Fruit fly (Drosophila melanogaster) whole organism, embryonic: ENCODE results near the gene Ythdf.
A peak's percentile ranks its signal among the peaks of the same experiment; 100 is the strongest.

ENCODE experiments used
- Atf-2 ChIP-seq: fragments of 200-800 bp; sonication (Bioruptor generic); optimal IDR thresholded peaks from 2 replicates; lab custom pipeline; 2016; ENCODE audit warnings: missing biosample characterization, missing genetic modification characterization
- Awh ChIP-seq: fragments of 200-800 bp; sonication (Bioruptor generic); IDR thresholded peaks from 2 replicates; pipeline ENCODE4, ENCODE4 v1.3.6; 2022; ENCODE audit warnings: missing biosample characterization, missing genetic modification characterization
- Blimp-1 ChIP-seq: fragments of 200-800 bp; sonication (Bioruptor generic); optimal IDR thresholded peaks from 3 replicates; lab custom pipeline; 2018; ENCODE audit warnings: missing biosample characterization, missing genetic modification characterization, mild to moderate bottlenecking, moderate library complexity, missing genetic modification reagents
- BtbVII ChIP-seq: fragments of 200-800 bp; sonication (Bioruptor generic); optimal IDR thresholded peaks from 3 replicates; lab custom pipeline; 2017; ENCODE audit warnings: missing biosample characterization, mild to moderate bottlenecking, missing genetic modification characterization
- CG1024 ChIP-seq: fragments of 200-800 bp; sonication (Bioruptor generic); IDR thresholded peaks from 2 replicates; pipeline ENCODE4 v1.3.6; 2022; ENCODE audit warnings: missing biosample characterization, missing genetic modification characterization
- CG10654 ChIP-seq: fragments of 200-800 bp; sonication (Bioruptor generic); optimal IDR thresholded peaks from 2 replicates; lab custom pipeline; 2016; ENCODE audit warnings: missing biosample characterization, missing genetic modification characterization
- CG11456 ChIP-seq: fragments of 200-800 bp; sonication (Bioruptor generic); IDR thresholded peaks from 3 replicates; pipeline ENCODE4 v1.3.6; 2022; ENCODE audit warnings: missing biosample characterization, missing genetic modification characterization
- CG12659 ChIP-seq: fragments of 200-800 bp; sonication (Bioruptor generic); optimal IDR thresholded peaks from 3 replicates; lab custom pipeline; 2017; ENCODE audit warnings: mild to moderate bottlenecking, missing biosample characterization, missing genetic modification reagents, missing genetic modification characterization
- CG15269 ChIP-seq: fragments of 200-800 bp; sonication (Bioruptor generic); optimal IDR thresholded peaks from 2 replicates; lab custom pipeline; 2018; ENCODE audit warnings: missing biosample characterization, mild to moderate bottlenecking, missing genetic modification characterization, moderate library complexity
- CG15479 ChIP-seq: fragments of 200-800 bp; sonication (Bioruptor generic); optimal IDR thresholded peaks from 3 replicates; lab custom pipeline; 2019; ENCODE audit warnings: missing biosample characterization, mild to moderate bottlenecking, missing genetic modification characterization, moderate library complexity
- CG15601 ChIP-seq: fragments of 200-800 bp; sonication (Bioruptor generic); optimal IDR thresholded peaks from 3 replicates; lab custom pipeline; 2019; ENCODE audit warnings: missing biosample characterization, mild to moderate bottlenecking, missing genetic modification characterization, moderate library complexity
- CG17359 ChIP-seq: fragments of 200-800 bp; sonication (Bioruptor generic); optimal IDR thresholded peaks from 3 replicates; lab custom pipeline; 2018; ENCODE audit warnings: missing biosample characterization, mild to moderate bottlenecking, missing genetic modification characterization, moderate library complexity
- CG1792 ChIP-seq: fragments of 200-800 bp; sonication (Bioruptor generic); optimal IDR thresholded peaks from 2 replicates; lab custom pipeline; 2016; ENCODE audit warnings: missing biosample characterization, missing genetic modification characterization
- CG43689 ChIP-seq: fragments of 200-800 bp; sonication (Bioruptor generic); IDR thresholded peaks from 2 replicates; pipeline ENCODE4 v1.3.6; 2022; ENCODE audit warnings: missing biosample characterization, missing genetic modification characterization
- CG4730 ChIP-seq: fragments of 200-800 bp; sonication (Bioruptor generic); IDR thresholded peaks from 2 replicates; pipeline ENCODE4 v1.3.6; 2022; ENCODE audit warnings: missing biosample characterization, missing genetic modification characterization
- CG5180 ChIP-seq: fragments of 200-800 bp; sonication (Bioruptor generic); optimal IDR thresholded peaks from 3 replicates; lab custom pipeline; 2017; ENCODE audit warnings: missing biosample characterization, missing genetic modification characterization, mild to moderate bottlenecking, moderate library complexity, missing genetic modification reagents
- CG6175 ChIP-seq: fragments of 200-800 bp; sonication (Bioruptor generic); IDR thresholded peaks from 3 replicates; pipeline ENCODE4 v1.3.6; 2022; ENCODE audit warnings: missing biosample characterization, missing genetic modification characterization
- CG8359 ChIP-seq: fragments of 200-800 bp; sonication (Bioruptor generic); optimal IDR thresholded peaks from 2 replicates; lab custom pipeline; 2017; ENCODE audit warnings: missing biosample characterization, mild to moderate bottlenecking, missing genetic modification characterization, borderline replicate concordance
- CG9437 ChIP-seq: fragments of 200-800 bp; sonication (Bioruptor generic); optimal IDR thresholded peaks from 2 replicates; lab custom pipeline; 2018; ENCODE audit warnings: missing biosample characterization, mild to moderate bottlenecking, missing genetic modification characterization
- CG9817 ChIP-seq: fragments of 200-800 bp; sonication (Bioruptor generic); optimal IDR thresholded peaks from 2 replicates; lab custom pipeline; 2018; ENCODE audit warnings: missing biosample characterization, mild to moderate bottlenecking, missing genetic modification characterization, moderate library complexity
- D19A ChIP-seq: fragments of 200-800 bp; optimal IDR thresholded peaks from 3 replicates; lab custom pipeline; 2019; ENCODE audit warnings: missing biosample characterization, mild to moderate bottlenecking, missing genetic modification characterization, moderate library complexity
- Ets97D ChIP-seq: fragments of 200-800 bp; sonication (Bioruptor generic); optimal IDR thresholded peaks from 3 replicates; lab custom pipeline; 2016; ENCODE audit warnings: missing biosample characterization, missing genetic modification characterization
- GATAe ChIP-seq: fragments of 200-800 bp; sonication (Bioruptor generic); conservative IDR thresholded peaks from 2 replicates; pipeline ENCODE4 v1.3.6; 2022; ENCODE audit warnings: missing biosample characterization, missing genetic modification characterization
- Kr ChIP-seq: fragments of 200-800 bp; sonication (Bioruptor generic); optimal IDR thresholded peaks from 2 replicates; lab custom pipeline; 2017; ENCODE audit warnings: missing biosample characterization, mild to moderate bottlenecking, missing genetic modification characterization
- Lhr ChIP-seq: fragments of 200-800 bp; sonication (Bioruptor generic); optimal IDR thresholded peaks from 3 replicates; lab custom pipeline; 2017; ENCODE audit warnings: mild to moderate bottlenecking, missing biosample characterization, missing genetic modification reagents, missing genetic modification characterization
- Ptx1 ChIP-seq: fragments of 200-800 bp; sonication (Bioruptor generic); IDR thresholded peaks from 2 replicates; pipeline ENCODE4 v1.3.6; 2022; ENCODE audit warnings: missing biosample characterization, missing genetic modification characterization
- Rx ChIP-seq: fragments of 200-800 bp; sonication (Bioruptor generic); IDR thresholded peaks from 2 replicates; pipeline ENCODE4 v1.3.6; 2022; ENCODE audit warnings: missing biosample characterization, missing genetic modification characterization
- Six4 ChIP-seq: fragments of 200-800 bp; sonication (Bioruptor generic); optimal IDR thresholded peaks from 2 replicates; lab custom pipeline; 2016; ENCODE audit warnings: missing biosample characterization, missing genetic modification characterization
- Sox102F ChIP-seq: fragments of 200-800 bp; sonication (Bioruptor generic); optimal IDR thresholded peaks from 2 replicates; lab custom pipeline; 2018; ENCODE audit warnings: missing biosample characterization, mild to moderate bottlenecking, missing genetic modification characterization, moderate library complexity
- Trl ChIP-seq, 3 experiments: fragments of >200 bp in 2 of 3; fragments of 200-800 bp in 1 of 3; sonication (Bioruptor generic) in 1 of 3; optimal IDR thresholded peaks; 2 replicates in 1 of 3; 3 replicates in 2 of 3; lab custom pipeline; 2016 to 2017; ENCODE audit warnings: missing biosample characterization in 1 of 3, missing genetic modification characterization in 1 of 3
- ash1 ChIP-seq: fragments of 200-800 bp; sonication (Bioruptor generic); optimal IDR thresholded peaks from 2 replicates; lab custom pipeline; 2018; ENCODE audit warnings: missing biosample characterization, mild to moderate bottlenecking, missing genetic modification characterization
- bowl ChIP-seq: fragments of 200-800 bp; sonication (Bioruptor generic); IDR thresholded peaks from 2 replicates; pipeline ENCODE4 v1.3.6; 2022; ENCODE audit warnings: missing biosample characterization, missing genetic modification characterization
- caup ChIP-seq: fragments of 200-800 bp; sonication (Bioruptor generic); optimal IDR thresholded peaks from 3 replicates; lab custom pipeline; 2017; ENCODE audit warnings: missing biosample characterization, mild to moderate bottlenecking, missing genetic modification characterization, moderate library complexity; ENCODE audit not compliant: severe bottlenecking
- corto ChIP-seq: fragments of 200-800 bp; sonication (Bioruptor generic); optimal IDR thresholded peaks from 2 replicates; lab custom pipeline; 2016; ENCODE audit warnings: missing biosample characterization, mild to moderate bottlenecking, missing genetic modification characterization, moderate library complexity
- da ChIP-seq: fragments of 200-800 bp; sonication (Bioruptor generic); optimal IDR thresholded peaks from 2 replicates; lab custom pipeline; 2016; ENCODE audit warnings: missing biosample characterization, missing genetic modification characterization
- danr ChIP-seq: fragments of 200-800 bp; sonication (Bioruptor generic); IDR thresholded peaks from 2 replicates; pipeline ENCODE4 v1.3.6; 2022; ENCODE audit warnings: missing biosample characterization, missing genetic modification characterization
- emc ChIP-seq: fragments of 200-800 bp; sonication (Bioruptor generic); optimal IDR thresholded peaks from 2 replicates; lab custom pipeline; 2016; ENCODE audit warnings: missing biosample characterization, missing genetic modification characterization
- ftz-f1 ChIP-seq: fragments of 200-800 bp; sonication (Bioruptor generic); optimal IDR thresholded peaks from 2 replicates; lab custom pipeline; 2016; ENCODE audit warnings: missing biosample characterization, missing genetic modification characterization
- ken ChIP-seq: fragments of 200-800 bp; sonication (Bioruptor generic); IDR thresholded peaks from 3 replicates; pipeline ENCODE4 v1.3.6; 2022; ENCODE audit warnings: missing biosample characterization, missing genetic modification characterization
- klu ChIP-seq: fragments of 200-800 bp; sonication (Bioruptor generic); IDR thresholded peaks from 2 replicates; pipeline ENCODE4 v1.3.6; 2022; ENCODE audit warnings: missing biosample characterization, missing genetic modification characterization
- maf-S ChIP-seq: fragments of 200-800 bp; sonication (Bioruptor generic); optimal IDR thresholded peaks from 2 replicates; lab custom pipeline; 2016; ENCODE audit warnings: missing biosample characterization, missing genetic modification characterization
- nerfin-1 ChIP-seq: fragments of 200-800 bp; sonication (Bioruptor generic); optimal IDR thresholded peaks from 3 replicates; lab custom pipeline; 2019; ENCODE audit warnings: missing biosample characterization, mild to moderate bottlenecking, missing genetic modification characterization, moderate library complexity
- otp ChIP-seq: fragments of 200-800 bp; sonication (Bioruptor generic); IDR thresholded peaks from 3 replicates; pipeline ENCODE4, ENCODE4 v1.3.6; 2022; ENCODE audit warnings: missing biosample characterization, missing genetic modification characterization
- pb ChIP-seq: fragments of 200-800 bp; sonication (Bioruptor generic); optimal IDR thresholded peaks from 3 replicates; lab custom pipeline; 2016; ENCODE audit warnings: missing biosample characterization, missing genetic modification characterization
- pfk ChIP-seq: fragments of 200-800 bp; sonication (Bioruptor generic); optimal IDR thresholded peaks from 2 replicates; lab custom pipeline; 2018; ENCODE audit warnings: missing biosample characterization, mild to moderate bottlenecking, missing genetic modification characterization, moderate library complexity
- repo ChIP-seq: fragments of 200-800 bp; sonication (Bioruptor generic); optimal IDR thresholded peaks from 2 replicates; lab custom pipeline; 2016; ENCODE audit warnings: missing biosample characterization, missing genetic modification characterization
- row ChIP-seq: fragments of 200-800 bp; sonication (Bioruptor generic); IDR thresholded peaks from 3 replicates; pipeline ENCODE4 v1.3.6; 2022; ENCODE audit warnings: missing biosample characterization, missing genetic modification characterization
- sens ChIP-seq: fragments of 200-800 bp; sonication (Bioruptor generic); peaks from one replicate; lab custom pipeline; 2016; ENCODE audit warnings: missing biosample characterization, missing genetic modification characterization
- sug ChIP-seq: fragments of 200-800 bp; optimal IDR thresholded peaks from 2 replicates; lab custom pipeline; 2019; ENCODE audit warnings: missing biosample characterization, mild to moderate bottlenecking, missing genetic modification characterization, moderate library complexity
- zfh2 ChIP-seq: fragments of 200-800 bp; sonication (Bioruptor generic); optimal IDR thresholded peaks from 2 replicates; lab custom pipeline; 2016; ENCODE audit warnings: missing biosample characterization, missing genetic modification characterization

Ythdf gene

DNA sequence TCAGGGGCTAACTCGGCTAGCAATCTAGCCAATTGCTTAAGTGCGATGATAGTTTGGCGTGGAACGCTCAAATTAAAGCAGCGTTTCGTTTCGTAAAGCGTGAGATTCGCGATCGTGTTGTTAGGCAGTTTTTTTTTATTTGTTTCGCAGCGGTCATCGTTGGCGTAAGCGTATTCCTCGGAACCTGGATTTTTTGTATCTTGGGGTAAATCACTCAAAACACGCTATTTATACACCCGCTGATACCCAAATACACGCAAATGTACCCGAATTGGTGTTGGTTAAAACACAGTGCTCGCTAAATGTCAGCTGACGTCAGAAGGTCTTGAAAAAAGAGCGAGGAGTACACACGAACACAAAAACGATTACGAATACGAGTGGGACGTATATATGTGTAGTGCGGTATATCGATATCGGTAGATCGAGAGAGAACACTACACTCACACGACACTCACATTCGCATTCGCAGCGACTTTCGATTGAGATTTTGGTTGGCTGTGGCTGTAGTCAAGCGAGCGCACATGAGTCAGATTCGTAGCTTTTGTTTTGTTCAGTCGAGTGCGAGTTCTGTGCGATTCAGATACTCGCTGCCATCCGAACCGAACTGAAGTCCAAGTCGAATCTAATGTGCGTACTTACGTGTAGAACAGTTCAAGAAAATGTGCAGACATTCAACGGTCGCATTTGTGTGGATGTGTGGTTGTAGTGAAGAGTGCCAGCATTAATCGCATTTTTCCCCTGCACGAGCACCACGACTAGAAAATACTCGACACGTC lies 10.9 kb upstream of the Ythdf start (continued):
- TF ChIP-seq CG15601 (tag; lab: Kevin White, UChicago) = peak; percentile 24
- no peak for TF ChIP-seq CG43689
- no peak for TF ChIP-seq Six4
- TF ChIP-seq CG6175 (GFP tag; lab: Robert Waterston, UW) = no peak
- no peak for TF ChIP-seq repo (GFP tag; lab: Kevin White, UChicago)
- TF ChIP-seq CG10654 (GFP tag; lab: Kevin White, UChicago) = no peak
- TF ChIP-seq bowl (GFP tag; lab: Robert Waterston, UW) = no peak
- no peak for TF ChIP-seq Lhr (GFP tag; lab: Kevin White, UChicago)
- no peak for TF ChIP-seq CG15269 (tag; lab: Kevin White, UChicago)
- TF ChIP-seq CG9817 (tag; lab: Kevin White, UChicago) = no peak
- TF ChIP-seq CG1024 = no peak
- no peak for TF ChIP-seq Atf-2 (GFP tag; lab: Kevin White, UChicago)
- no peak for TF ChIP-seq emc
- TF ChIP-seq CG8359 (GFP tag; lab: Kevin White, UChicago) = no peak
- no peak for TF ChIP-seq CG4730
- TF ChIP-seq otp = no peak
- TF ChIP-seq pb (GFP tag; lab: Kevin White, UChicago) = no peak
- TF ChIP-seq corto (GFP tag; lab: Kevin White, UChicago) = peak; percentile 58
- no peak for TF ChIP-seq GATAe (GFP tag; lab: Robert Waterston, UW)
- TF ChIP-seq CG12659 (GFP tag; lab: Kevin White, UChicago) = peak; percentile 34
- TF ChIP-seq nerfin-1 (tag; lab: Kevin White, UChicago) = no peak
- peak; percentile 61 for TF ChIP-seq BtbVII (GFP tag; lab: Kevin White, UChicago)
- TF ChIP-seq Ptx1 = no peak
- no peak for TF ChIP-seq CG11456 (GFP tag; lab: Robert Waterston, UW)
- TF ChIP-seq caup (GFP tag; lab: Kevin White, UChicago) = peak; percentile 39
- peak; percentile 46 for TF ChIP-seq ftz-f1 (GFP tag; lab: Kevin White, UChicago)
- no peak for TF ChIP-seq Kr
- TF ChIP-seq Sox102F (GFP tag; lab: Kevin White, UChicago) = no peak
- TF ChIP-seq D19A = no peak
- TF ChIP-seq CG5180 (GFP tag; lab: Kevin White, UChicago) = peak; percentile 86
- peak; percentile 62 for TF ChIP-seq sens (GFP tag; lab: Kevin White, UChicago)
- no peak for TF ChIP-seq Rx (GFP tag; lab: Robert Waterston, UW)
- peak; percentile 49 to 84 for TF ChIP-seq Trl (optimal IDR thresholded peaks at IDR 0.05; lab: Kevin White, UChicago)
- peak; percentile 9 for TF ChIP-seq Trl (GFP tag; optimal IDR thresholded peaks at IDR 0.05; lab: Kevin White, UChicago)
- TF ChIP-seq klu = no peak
- no peak for TF ChIP-seq da
- no peak for TF ChIP-seq ken (GFP tag; lab: Robert Waterston, UW)
- no peak for TF ChIP-seq Ets97D
- TF ChIP-seq CG17359 = peak; percentile 13
- TF ChIP-seq pfk = peak; percentile 94
- TF ChIP-seq Awh (GFP tag; lab: Robert Waterston, UW) = no peak
- peak; percentile 68 for TF ChIP-seq sug (tag; lab: Kevin White, UChicago)
- no peak for TF ChIP-seq CG9437 (GFP tag; lab: Kevin White, UChicago)
- peak; percentile 55 for TF ChIP-seq Blimp-1 (GFP tag; lab: Kevin White, UChicago)
- TF ChIP-seq CG1792 (GFP tag; lab: Kevin White, UChicago) = no peak
- no peak for TF ChIP-seq maf-S (GFP tag; lab: Kevin White, UChicago)
- TF ChIP-seq ash1 = no peak
- TF ChIP-seq zfh2 (GFP tag; lab: Kevin White, UChicago) = no peak
- TF ChIP-seq CG15479 (GFP tag; lab: Kevin White, UChicago) = peak; percentile 65
- no peak for TF ChIP-seq danr (GFP tag; lab: Robert Waterston, UW)
- TF ChIP-seq row (GFP tag; lab: Robert Waterston, UW) = no peak
